Fruit fly (Drosophila melanogaster) whole organism, embryonic: Measurements from ENCODE around the gene Sirup.

Experiments used
- Abd-B ChIP-seq: fragments of 200-800 bp; sonication (Bioruptor generic); optimal IDR thresholded peaks from 2 replicates; lab custom pipeline; 2018; ENCODE audit warnings: missing biosample characterization, mild to moderate bottlenecking, missing genetic modification characterization, moderate library complexity
- Awh ChIP-seq: fragments of 200-800 bp; sonication (Bioruptor generic); IDR thresholded peaks from 2 replicates; pipeline ENCODE4, ENCODE4 v1.3.6; 2022; ENCODE audit warnings: missing biosample characterization, missing genetic modification characterization
- Bdp1 ChIP-seq: fragments of 200-800 bp; sonication (Bioruptor generic); optimal IDR thresholded peaks from 3 replicates; lab custom pipeline; 2016; ENCODE audit warnings: missing biosample characterization, missing genetic modification characterization
- BtbVII ChIP-seq: fragments of 200-800 bp; sonication (Bioruptor generic); optimal IDR thresholded peaks from 3 replicates; lab custom pipeline; 2017; ENCODE audit warnings: missing biosample characterization, mild to moderate bottlenecking, missing genetic modification characterization
- Bteb2 ChIP-seq: fragments of 200-800 bp; sonication (Bioruptor generic); optimal IDR thresholded peaks from 2 replicates; lab custom pipeline; 2016; ENCODE audit warnings: missing biosample characterization, missing genetic modification characterization
- CG10431 ChIP-seq: fragments of 200-800 bp; sonication (Bioruptor generic); optimal IDR thresholded peaks from 3 replicates; lab custom pipeline; 2018; ENCODE audit warnings: missing biosample characterization, mild to moderate bottlenecking, missing genetic modification characterization
- CG11093 ChIP-seq: fragments of 200-800 bp; sonication (Bioruptor generic); IDR thresholded peaks from 3 replicates; pipeline ENCODE4 v1.3.6; 2022; ENCODE audit warnings: missing biosample characterization, missing genetic modification characterization
- CG1233 ChIP-seq: fragments of 200-800 bp; sonication (Bioruptor generic); optimal IDR thresholded peaks from 4 replicates; lab custom pipeline; 2018; ENCODE audit warnings: missing biosample characterization, mild to moderate bottlenecking, missing genetic modification characterization
- CG12659 ChIP-seq: fragments of 200-800 bp; sonication (Bioruptor generic); optimal IDR thresholded peaks from 3 replicates; lab custom pipeline; 2017; ENCODE audit warnings: mild to moderate bottlenecking, missing biosample characterization, missing genetic modification reagents, missing genetic modification characterization
- CG12769 ChIP-seq: fragments of 200-800 bp; sonication (Bioruptor generic); optimal IDR thresholded peaks from 2 replicates; lab custom pipeline; 2019; ENCODE audit warnings: missing biosample characterization, mild to moderate bottlenecking, missing genetic modification characterization, moderate library complexity
- CG1832 ChIP-seq: fragments of 200-800 bp; sonication (Bioruptor generic); optimal IDR thresholded peaks from 2 replicates; lab custom pipeline; 2017; ENCODE audit warnings: missing biosample characterization, mild to moderate bottlenecking, missing genetic modification characterization, inconsistent platforms
- CG3163 ChIP-seq: fragments of 200-800 bp; sonication (Bioruptor generic); optimal IDR thresholded peaks from 3 replicates; lab custom pipeline; 2016; ENCODE audit warnings: missing biosample characterization, missing genetic modification characterization
- CG33213 ChIP-seq: fragments of 200-800 bp; sonication (Bioruptor generic); optimal IDR thresholded peaks from 3 replicates; lab custom pipeline; 2016; ENCODE audit warnings: missing biosample characterization, missing genetic modification characterization
- CG33557 ChIP-seq: fragments of 200-800 bp; sonication (Bioruptor generic); optimal IDR thresholded peaks from 2 replicates; lab custom pipeline; 2019; ENCODE audit warnings: missing biosample characterization, mild to moderate bottlenecking, missing genetic modification characterization, moderate library complexity
- CG34376 ChIP-seq: fragments of 200-800 bp; sonication (Bioruptor generic); optimal IDR thresholded peaks from 2 replicates; lab custom pipeline; 2018; ENCODE audit warnings: missing biosample characterization, mild to moderate bottlenecking, missing genetic modification characterization
- CG6175 ChIP-seq: fragments of 200-800 bp; sonication (Bioruptor generic); IDR thresholded peaks from 3 replicates; pipeline ENCODE4 v1.3.6; 2022; ENCODE audit warnings: missing biosample characterization, missing genetic modification characterization
- CG8478 ChIP-seq: fragments of >200 bp; optimal IDR thresholded peaks from 2 replicates; lab custom pipeline; 2018
- CTCF ChIP-seq: fragments of 200-800 bp; sonication (Bioruptor generic); optimal IDR thresholded peaks from 2 replicates; lab custom pipeline; 2017; ENCODE audit warnings: missing biosample characterization, mild to moderate bottlenecking, missing genetic modification characterization, moderate library complexity
- Chrac-16 ChIP-seq: fragments of 200-800 bp; sonication (Bioruptor generic); optimal IDR thresholded peaks from 3 replicates; lab custom pipeline; 2016; ENCODE audit warnings: missing biosample characterization, missing genetic modification characterization
- CoRest ChIP-seq: fragments of 200-800 bp; sonication (Bioruptor generic); optimal IDR thresholded peaks from 3 replicates; lab custom pipeline; 2018; ENCODE audit warnings: missing biosample characterization, mild to moderate bottlenecking, missing genetic modification characterization, moderate library complexity
- Dp ChIP-seq: fragments of 200-800 bp; sonication (Bioruptor generic); optimal IDR thresholded peaks from 2 replicates; lab custom pipeline; 2018; ENCODE audit warnings: missing biosample characterization, mild to moderate bottlenecking, missing genetic modification characterization, moderate library complexity
- Dref ChIP-seq: fragments of 200-800 bp; sonication (Bioruptor generic); IDR thresholded peaks from 2 replicates; pipeline ENCODE4 v1.3.6; 2022; ENCODE audit warnings: missing biosample characterization, missing genetic modification characterization
- HmgZ ChIP-seq: fragments of 200-800 bp; sonication (Bioruptor generic); optimal IDR thresholded peaks from 2 replicates; lab custom pipeline; 2018; ENCODE audit warnings: missing biosample characterization, mild to moderate bottlenecking, missing genetic modification characterization
- Hr39 ChIP-seq: fragments of >200 bp; optimal IDR thresholded peaks from 2 replicates; lab custom pipeline; 2017
- Med ChIP-seq: fragments of 200-800 bp; sonication (Bioruptor generic); peaks from one replicate; lab custom pipeline; 2016; ENCODE audit warnings: missing biosample characterization, missing genetic modification characterization, mild to moderate bottlenecking, inconsistent platforms, moderate library complexity
- Opbp ChIP-seq: fragments of 200-800 bp; sonication (Bioruptor generic); IDR thresholded peaks from 3 replicates; pipeline ENCODE4 v1.3.6; 2022; ENCODE audit warnings: missing biosample characterization, missing genetic modification characterization; ENCODE audit not compliant: partially characterized antibody
- Pdp1 ChIP-seq, 2 experiments: fragments of 200-800 bp; sonication (Bioruptor generic); optimal IDR thresholded peaks; 3 replicates each; lab custom pipeline; 2016; ENCODE audit warnings: missing biosample characterization in 2 of 2, missing genetic modification characterization in 2 of 2, mild to moderate bottlenecking in 1 of 2, moderate library complexity in 1 of 2
- Scr ChIP-seq: fragments of 200-800 bp; sonication (Bioruptor generic); IDR thresholded peaks from 2 replicates; pipeline ENCODE4 v1.3.6; 2022; ENCODE audit warnings: missing biosample characterization, missing genetic modification characterization; ENCODE audit not compliant: partially characterized antibody
- bsh ChIP-seq, 2 experiments: fragments of 200-800 bp; sonication (Bioruptor generic); optimal IDR thresholded peaks; 2 replicates each; lab custom pipeline; 2017 to 2018; ENCODE audit warnings: mild to moderate bottlenecking in 2 of 2, missing biosample characterization in 2 of 2, missing genetic modification characterization in 2 of 2, moderate library complexity in 1 of 2
- btn ChIP-seq: fragments of 200-800 bp; sonication (Bioruptor generic); optimal IDR thresholded peaks from 2 replicates; lab custom pipeline; 2016; ENCODE audit warnings: missing biosample characterization, missing genetic modification characterization
- dati ChIP-seq: fragments of 200-800 bp; sonication (Bioruptor generic); IDR thresholded peaks from 2 replicates; pipeline ENCODE4 v1.3.6; 2022; ENCODE audit warnings: missing biosample characterization, missing genetic modification characterization
- dm ChIP-seq: fragments of 200-800 bp; sonication (Bioruptor generic); optimal IDR thresholded peaks from 3 replicates; lab custom pipeline; 2016; ENCODE audit warnings: missing biosample characterization, missing genetic modification characterization
- dmrt11E ChIP-seq: fragments of 200-800 bp; sonication (Bioruptor generic); optimal IDR thresholded peaks from 3 replicates; lab custom pipeline; 2018; ENCODE audit warnings: missing biosample characterization, mild to moderate bottlenecking, missing genetic modification characterization, moderate library complexity
- en ChIP-seq: fragments of 200-800 bp; sonication (Bioruptor generic); optimal IDR thresholded peaks from 2 replicates; lab custom pipeline; 2016; ENCODE audit warnings: missing biosample characterization, missing genetic modification characterization
- fd64A ChIP-seq: fragments of 200-800 bp; sonication (Bioruptor generic); optimal IDR thresholded peaks from 3 replicates; lab custom pipeline; 2018; ENCODE audit warnings: missing biosample characterization, mild to moderate bottlenecking, missing genetic modification characterization
- gce ChIP-seq: fragments of 200-800 bp; sonication (Bioruptor generic); IDR thresholded peaks from 3 replicates; pipeline ENCODE4 v1.3.6; 2022; ENCODE audit warnings: missing biosample characterization, missing genetic modification characterization
- insv ChIP-seq, 2 experiments: fragments of 200-800 bp; sonication (Bioruptor generic); optimal IDR thresholded peaks; 3 replicates each; lab custom pipeline; 2016 to 2018; ENCODE audit warnings: missing biosample characterization in 2 of 2, missing genetic modification characterization in 2 of 2
- kay ChIP-seq: fragments of 200-800 bp; sonication (Bioruptor generic); optimal IDR thresholded peaks from 2 replicates; lab custom pipeline; 2016; ENCODE audit warnings: missing biosample characterization, missing genetic modification characterization
- nom ChIP-seq: fragments of 200-800 bp; sonication (Bioruptor generic); optimal IDR thresholded peaks from 2 replicates; lab custom pipeline; 2017; ENCODE audit warnings: missing biosample characterization, missing genetic modification characterization, mild to moderate bottlenecking, moderate library complexity, missing genetic modification reagents
- pan ChIP-seq, 4 experiments: fragments of >200 bp in 3 of 4; fragments of 200-800 bp in 1 of 4; sonication (Bioruptor generic) in 1 of 4; optimal IDR thresholded peaks in 3 of 4; IDR thresholded peaks in 1 of 4; 2 replicates each; pipeline versions ENCODE4 v1.3.6 to Lab custom; 2017 to 2022; ENCODE audit warnings: missing biosample characterization in 2 of 4, missing genetic modification characterization in 2 of 4, mixed read lengths in 1 of 4
- phol ChIP-seq: fragments of 200-800 bp; sonication (Bioruptor generic); optimal IDR thresholded peaks from 3 replicates; lab custom pipeline; 2018; ENCODE audit warnings: missing biosample characterization, mild to moderate bottlenecking, missing genetic modification characterization, moderate library complexity
- pros ChIP-seq: fragments of 200-800 bp; sonication (Bioruptor generic); optimal IDR thresholded peaks from 3 replicates; lab custom pipeline; 2019; ENCODE audit warnings: missing biosample characterization, mild to moderate bottlenecking, missing genetic modification characterization, moderate library complexity
- salm ChIP-seq: fragments of 200-800 bp; sonication (Bioruptor generic); optimal IDR thresholded peaks from 2 replicates; lab custom pipeline; 2018; ENCODE audit warnings: missing biosample characterization, mild to moderate bottlenecking, missing genetic modification characterization
- slp2 ChIP-seq: fragments of 200-800 bp; sonication (Bioruptor generic); optimal IDR thresholded peaks from 2 replicates; lab custom pipeline; 2016; ENCODE audit warnings: missing biosample characterization, missing genetic modification characterization
- sna ChIP-seq: fragments of 200-800 bp; sonication (Bioruptor generic); IDR thresholded peaks from 2 replicates; pipeline ENCODE4 v1.3.6; 2022; ENCODE audit warnings: missing biosample characterization, missing genetic modification characterization; ENCODE audit not compliant: partially characterized antibody
- so ChIP-seq: fragments of 200-800 bp; sonication (Bioruptor generic); IDR thresholded peaks from 3 replicates; pipeline ENCODE4 v1.3.6; 2022; ENCODE audit warnings: missing biosample characterization, missing genetic modification characterization
- sqz ChIP-seq: fragments of 200-800 bp; sonication (Bioruptor generic); optimal IDR thresholded peaks from 3 replicates; lab custom pipeline; 2018; ENCODE audit warnings: missing biosample characterization, mild to moderate bottlenecking, missing genetic modification characterization
- tna ChIP-seq: fragments of 200-800 bp; sonication (Bioruptor generic); IDR thresholded peaks from 2 replicates; pipeline ENCODE4 v1.3.6; 2022; ENCODE audit warnings: missing biosample characterization, missing genetic modification characterization; ENCODE audit not compliant: partially characterized antibody
- unpg ChIP-seq: fragments of 200-800 bp; sonication (Bioruptor generic); optimal IDR thresholded peaks from 3 replicates; lab custom pipeline; 2018; ENCODE audit warnings: missing biosample characterization, mild to moderate bottlenecking, missing genetic modification characterization, moderate library complexity
- wek ChIP-seq: fragments of 200-800 bp; sonication (Bioruptor generic); optimal IDR thresholded peaks from 3 replicates; lab custom pipeline; 2018; ENCODE audit warnings: missing biosample characterization, mild to moderate bottlenecking, missing genetic modification characterization, moderate library complexity

Sirup gene

DNA sequence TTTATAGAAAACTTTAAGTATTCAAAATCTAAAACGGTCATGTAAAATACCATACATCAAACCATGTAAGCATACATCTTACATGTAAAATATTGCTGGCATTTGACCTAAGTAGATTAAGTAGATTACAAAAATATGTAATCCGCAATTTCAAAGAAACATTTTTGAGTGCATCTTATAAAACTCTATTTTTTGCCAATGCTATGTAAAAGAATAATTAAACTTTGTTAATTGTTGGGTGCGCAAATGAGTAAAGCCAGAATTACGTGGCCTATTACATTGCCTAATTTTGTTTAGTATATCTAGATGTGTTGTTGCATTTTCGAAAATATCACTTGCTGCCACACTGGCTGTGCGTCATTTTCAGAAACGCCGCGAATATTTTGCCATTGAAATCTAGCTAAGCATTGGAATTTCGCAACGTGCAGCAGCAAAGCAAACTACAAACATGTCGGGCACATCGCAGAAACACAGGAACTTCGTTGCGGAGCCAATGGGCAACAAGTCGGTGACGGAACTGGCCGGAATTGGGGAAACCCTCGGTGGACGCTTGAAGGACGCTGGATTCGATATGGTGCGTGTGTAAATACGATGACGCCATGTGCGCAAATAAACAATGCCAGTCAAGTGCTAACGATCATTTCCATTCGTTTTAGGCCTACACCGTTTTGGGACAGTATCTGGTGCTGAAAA lies 30.6 kb downstream of the Sirup start, which contains the start of gene baf (continued):
- TF ChIP-seq kay (GFP tag; lab: Kevin White, UChicago) (peak; percentile 84), CG34376 (GFP tag; lab: Kevin White, UChicago) (peak; percentile 26), BtbVII (peak; percentile 13), pan (optimal IDR thresholded peaks at IDR 0.05; lab: Kevin White, UChicago) (no peak), pan (GFP tag; optimal IDR thresholded peaks at IDR 0.05 in 1 of 2, IDR thresholded peaks at IDR 0.05 in 1 of 2) (no peak), Dp (GFP tag; lab: Kevin White, UChicago) (peak; percentile 62), insv (GFP tag; optimal IDR thresholded peaks at IDR 0.05; lab: Kevin White, UChicago) (no peak), CG10431 (GFP tag; lab: Kevin White, UChicago) (no peak), fd64A (GFP tag; lab: Kevin White, UChicago) (no peak), pros (GFP tag; lab: Kevin White, UChicago) (no peak), wek (GFP tag; lab: Kevin White, UChicago) (no peak), btn (GFP tag; lab: Kevin White, UChicago) (no peak), Dref (GFP tag; lab: Robert Waterston, UW) (no peak), HmgZ (peak; percentile 10), Awh (GFP tag; lab: Robert Waterston, UW) (no peak), Abd-B (GFP tag; lab: Kevin White, UChicago) (no peak), CTCF (GFP tag; lab: Kevin White, UChicago) (peak; percentile 68), Scr (GFP tag; lab: Robert Waterston, UW) (0 out of 2 replicates have a peak, but pooled peaks have one; percentile 11), sqz (GFP tag; lab: Kevin White, UChicago) (no peak), CG12769 (tag; lab: Kevin White, UChicago) (no peak), CoRest (tag; lab: Kevin White, UChicago) (peak; percentile 9), dm (peak; percentile 17), nom (GFP tag; lab: Kevin White, UChicago) (peak; percentile 59), CG33213 (GFP tag; lab: Kevin White, UChicago) (no peak), Chrac-16 (GFP tag; lab: Kevin White, UChicago) (no peak), gce (no peak), CG1233 (no peak), CG11093 (GFP tag; lab: Robert Waterston, UW) (no peak), CG33557 (no peak), en (GFP tag; lab: Kevin White, UChicago) (no peak), CG6175 (GFP tag; lab: Robert Waterston, UW) (no peak), dati (GFP tag; lab: Robert Waterston, UW) (no peak), sna (GFP tag; lab: Robert Waterston, UW) (no peak), CG1832 (GFP tag; lab: Kevin White, UChicago) (no peak), unpg (no peak), Bteb2 (GFP tag; lab: Kevin White, UChicago) (no peak), salm (tag; lab: Kevin White, UChicago) (no peak), slp2 (GFP tag; lab: Kevin White, UChicago) (no peak), phol (tag; lab: Kevin White, UChicago) (peak; percentile 20), dmrt11E (tag; lab: Kevin White, UChicago) (peak; percentile 2), Hr39 (lab: Kevin White, UChicago) (no peak), CG8478 (lab: Kevin White, UChicago) (no peak), Opbp (GFP tag; lab: Robert Waterston, UW) (no peak), CG12659 (GFP tag; lab: Kevin White, UChicago) (peak; percentile 30), so (GFP tag; lab: Robert Waterston, UW) (peak; percentile 63; the same call in 1 of the 3 replicates), CG3163 (GFP tag; lab: Kevin White, UChicago) (no peak), Med (peak; percentile 81), Pdp1 (GFP tag; optimal IDR thresholded peaks at IDR 0.05; lab: Kevin White, UChicago) (peak in 1 of 2 experiments; percentile 78), bsh (GFP tag; optimal IDR thresholded peaks at IDR 0.05; lab: Kevin White, UChicago) (no peak), Bdp1 (GFP tag; lab: Kevin White, UChicago) (no peak), tna (peak; percentile 14; the same call in 1 of the 2 replicates)
